Worm (Caenorhabditis elegans): ENCODE measurements around the gene C44H4.8.

DNA sequence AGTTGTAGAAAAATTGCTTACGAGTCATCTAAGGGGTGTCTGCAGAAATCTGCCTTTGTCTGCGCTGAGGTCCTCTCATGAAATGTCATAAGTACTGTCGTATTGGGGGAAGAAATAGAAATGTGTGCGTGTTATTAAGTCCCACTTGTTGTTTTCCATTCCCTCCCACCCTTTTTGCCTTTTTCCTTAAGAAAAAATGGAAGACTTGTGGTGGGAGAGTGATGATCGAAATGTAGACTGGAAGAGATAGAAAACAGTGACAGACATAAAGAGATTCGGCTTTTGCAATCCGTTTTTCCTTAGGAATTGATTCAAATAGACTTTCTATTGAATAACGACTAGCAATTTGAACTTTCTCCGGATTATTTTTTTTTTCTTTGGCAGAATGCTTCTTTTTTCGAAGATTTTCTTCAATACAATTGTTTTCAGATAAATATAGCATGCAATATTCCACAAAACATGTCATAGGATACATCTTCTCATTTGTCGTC, 45.2 kb upstream of the C44H4.8 start, which contains the start of gene ram-5:
- TF ChIP-seq pha-4 (tag; optimal IDR thresholded peaks at IDR 0.05): no peak
- no peak for TF ChIP-seq nhr-76 (tag; optimal IDR thresholded peaks at IDR 0.05)
- TF ChIP-seq nhr-28 (tag; optimal IDR thresholded peaks at IDR 0.05): no peak
- no peak for TF ChIP-seq blmp-1 (tag; optimal IDR thresholded peaks at IDR 0.05)
- TF ChIP-seq ceh-39 (tag; optimal IDR thresholded peaks at IDR 0.05): no peak
- TF ChIP-seq snpc-4 (tag; optimal IDR thresholded peaks at IDR 0.05): no peak
- no peak for TF ChIP-seq lsy-2 (tag; optimal IDR thresholded peaks at IDR 0.05)
- no peak for TF ChIP-seq ceh-83 (GFP tag; optimal IDR thresholded peaks at IDR 0.05)
- TF ChIP-seq elt-3 (tag; optimal IDR thresholded peaks at IDR 0.05): no peak
- no peak for TF ChIP-seq nhr-12 (tag; optimal IDR thresholded peaks at IDR 0.05)
- no peak for TF ChIP-seq sptf-1 (tag; optimal IDR thresholded peaks at IDR 0.05)
- no peak for TF ChIP-seq elt-1 (tag; optimal IDR thresholded peaks at IDR 0.05; ENCODE audit: borderline replicate concordance, insufficient read depth)

All from whole organism, mixed stage, embryonic.